Fruit fly (Drosophila melanogaster) whole organism, embryonic: ENCODE results near the gene CG10486.

Experiments used
- Adf1 ChIP-seq: fragments of 200-800 bp; sonication (Bioruptor generic); IDR thresholded peaks from 2 replicates; pipeline ENCODE4 v1.3.6; 2022; ENCODE audit warnings: missing biosample characterization, missing genetic modification characterization
- Atf3 ChIP-seq: fragments of 200-800 bp; sonication (Bioruptor generic); optimal IDR thresholded peaks from 3 replicates; lab custom pipeline; 2016; ENCODE audit warnings: missing biosample characterization, missing genetic modification characterization
- CG11093 ChIP-seq: fragments of 200-800 bp; sonication (Bioruptor generic); IDR thresholded peaks from 3 replicates; pipeline ENCODE4 v1.3.6; 2022; ENCODE audit warnings: missing biosample characterization, missing genetic modification characterization
- CG13775 ChIP-seq: fragments of 200-800 bp; sonication (Bioruptor generic); optimal IDR thresholded peaks from 3 replicates; lab custom pipeline; 2017; ENCODE audit warnings: missing biosample characterization, mild to moderate bottlenecking, missing genetic modification characterization
- CG14441 ChIP-seq: fragments of 200-800 bp; sonication (Bioruptor generic); IDR thresholded peaks from 2 replicates; pipeline ENCODE4 v1.3.6; 2022; ENCODE audit warnings: missing biosample characterization, missing genetic modification characterization
- CG17612 ChIP-seq: fragments of 200-800 bp; sonication (Bioruptor generic); IDR thresholded peaks from 2 replicates; pipeline ENCODE4 v1.3.6; 2022; ENCODE audit warnings: missing biosample characterization, missing genetic modification characterization
- CG18476 ChIP-seq: fragments of 200-800 bp; sonication (Bioruptor generic); optimal IDR thresholded peaks from 2 replicates; lab custom pipeline; 2016; ENCODE audit warnings: missing biosample characterization, mild to moderate bottlenecking, missing genetic modification characterization
- CG31441 ChIP-seq: fragments of 200-800 bp; sonication (Bioruptor generic); IDR thresholded peaks from 2 replicates; pipeline ENCODE4 v1.3.6; 2022; ENCODE audit warnings: missing biosample characterization, missing genetic modification characterization
- CG3163 ChIP-seq: fragments of 200-800 bp; sonication (Bioruptor generic); optimal IDR thresholded peaks from 3 replicates; lab custom pipeline; 2016; ENCODE audit warnings: missing biosample characterization, missing genetic modification characterization
- CG6175 ChIP-seq: fragments of 200-800 bp; sonication (Bioruptor generic); IDR thresholded peaks from 3 replicates; pipeline ENCODE4 v1.3.6; 2022; ENCODE audit warnings: missing biosample characterization, missing genetic modification characterization
- CG7928 ChIP-seq: fragments of 200-800 bp; sonication (Bioruptor generic); optimal IDR thresholded peaks from 2 replicates; lab custom pipeline; 2017; ENCODE audit warnings: missing biosample characterization, mild to moderate bottlenecking, missing genetic modification characterization
- CG8478 ChIP-seq: fragments of >200 bp; optimal IDR thresholded peaks from 2 replicates; lab custom pipeline; 2018
- Chrac-16 ChIP-seq: fragments of 200-800 bp; sonication (Bioruptor generic); optimal IDR thresholded peaks from 3 replicates; lab custom pipeline; 2016; ENCODE audit warnings: missing biosample characterization, missing genetic modification characterization
- MESR4 ChIP-seq: fragments of 200-800 bp; sonication (Bioruptor generic); optimal IDR thresholded peaks from 2 replicates; lab custom pipeline; 2018; ENCODE audit warnings: missing biosample characterization, mild to moderate bottlenecking, missing genetic modification characterization, moderate library complexity
- Oli ChIP-seq: fragments of 200-800 bp; sonication (Bioruptor generic); optimal IDR thresholded peaks from 2 replicates; lab custom pipeline; 2018; ENCODE audit warnings: missing biosample characterization, mild to moderate bottlenecking, missing genetic modification characterization, moderate library complexity
- PHDP ChIP-seq: fragments of 200-800 bp; sonication (Bioruptor generic); optimal IDR thresholded peaks from 3 replicates; lab custom pipeline; 2018; ENCODE audit warnings: missing biosample characterization, mild to moderate bottlenecking, missing genetic modification characterization, moderate library complexity
- Sry-β ChIP-seq: fragments of 200-800 bp; sonication (Bioruptor generic); optimal IDR thresholded peaks from 2 replicates; lab custom pipeline; 2018; ENCODE audit warnings: missing biosample characterization, mild to moderate bottlenecking, missing genetic modification characterization, moderate library complexity
- ems ChIP-seq: fragments of 200-800 bp; sonication (Bioruptor generic); optimal IDR thresholded peaks from 3 replicates; lab custom pipeline; 2016; ENCODE audit warnings: missing biosample characterization, missing genetic modification characterization
- fd64A ChIP-seq: fragments of 200-800 bp; sonication (Bioruptor generic); optimal IDR thresholded peaks from 3 replicates; lab custom pipeline; 2018; ENCODE audit warnings: missing biosample characterization, mild to moderate bottlenecking, missing genetic modification characterization
- gsb-n ChIP-seq: fragments of 200-800 bp; sonication (Bioruptor generic); optimal IDR thresholded peaks from 3 replicates; lab custom pipeline; 2018; ENCODE audit warnings: missing biosample characterization, mild to moderate bottlenecking, missing genetic modification characterization
- hbn ChIP-seq: fragments of 200-800 bp; sonication (Bioruptor generic); IDR thresholded peaks from 2 replicates; pipeline ENCODE4 v1.3.6; 2022; ENCODE audit warnings: missing biosample characterization, missing genetic modification characterization; ENCODE audit not compliant: partially characterized antibody
- insv ChIP-seq, 2 experiments: fragments of 200-800 bp; sonication (Bioruptor generic); optimal IDR thresholded peaks; 3 replicates each; lab custom pipeline; 2016 to 2018; ENCODE audit warnings: missing biosample characterization in 2 of 2, missing genetic modification characterization in 2 of 2
- lilli ChIP-seq: fragments of 200-800 bp; sonication (Bioruptor generic); optimal IDR thresholded peaks from 3 replicates; lab custom pipeline; 2016; ENCODE audit warnings: missing biosample characterization, missing genetic modification characterization
- lov ChIP-seq, 2 experiments: fragments of 200-800 bp in 1 of 2; fragments of >200 bp in 1 of 2; sonication (Bioruptor generic) in 1 of 2; IDR thresholded peaks in 1 of 2; optimal IDR thresholded peaks in 1 of 2; 2 replicates in 1 of 2; 3 replicates in 1 of 2; pipeline versions ENCODE4 v1.3.6 to Lab custom; 2017 to 2022; ENCODE audit warnings: missing biosample characterization in 1 of 2, missing genetic modification characterization in 1 of 2
- oc ChIP-seq: fragments of 200-800 bp; sonication (Bioruptor generic); optimal IDR thresholded peaks from 2 replicates; lab custom pipeline; 2018; ENCODE audit warnings: missing biosample characterization, mild to moderate bottlenecking, missing genetic modification characterization, moderate library complexity
- pros ChIP-seq: fragments of 200-800 bp; sonication (Bioruptor generic); optimal IDR thresholded peaks from 3 replicates; lab custom pipeline; 2019; ENCODE audit warnings: missing biosample characterization, mild to moderate bottlenecking, missing genetic modification characterization, moderate library complexity
- shn ChIP-seq: fragments of 200-800 bp; sonication (Bioruptor generic); optimal IDR thresholded peaks from 3 replicates; lab custom pipeline; 2016; ENCODE audit warnings: missing biosample characterization, missing genetic modification characterization
- tap ChIP-seq: fragments of 200-800 bp; optimal IDR thresholded peaks from 3 replicates; lab custom pipeline; 2019; ENCODE audit warnings: missing biosample characterization, mild to moderate bottlenecking, missing genetic modification characterization, moderate library complexity
- ttk ChIP-seq: fragments of 200-800 bp; sonication (Bioruptor generic); IDR thresholded peaks from 2 replicates; pipeline ENCODE4 v2.1.2; 2022; ENCODE audit warnings: missing biosample characterization, missing genetic modification characterization
- vvl ChIP-seq: fragments of 200-800 bp; sonication (Bioruptor generic); IDR thresholded peaks from 2 replicates; pipeline ENCODE4 v1.3.6; 2022; ENCODE audit warnings: missing biosample characterization, missing genetic modification characterization

CG10486 gene

DNA sequence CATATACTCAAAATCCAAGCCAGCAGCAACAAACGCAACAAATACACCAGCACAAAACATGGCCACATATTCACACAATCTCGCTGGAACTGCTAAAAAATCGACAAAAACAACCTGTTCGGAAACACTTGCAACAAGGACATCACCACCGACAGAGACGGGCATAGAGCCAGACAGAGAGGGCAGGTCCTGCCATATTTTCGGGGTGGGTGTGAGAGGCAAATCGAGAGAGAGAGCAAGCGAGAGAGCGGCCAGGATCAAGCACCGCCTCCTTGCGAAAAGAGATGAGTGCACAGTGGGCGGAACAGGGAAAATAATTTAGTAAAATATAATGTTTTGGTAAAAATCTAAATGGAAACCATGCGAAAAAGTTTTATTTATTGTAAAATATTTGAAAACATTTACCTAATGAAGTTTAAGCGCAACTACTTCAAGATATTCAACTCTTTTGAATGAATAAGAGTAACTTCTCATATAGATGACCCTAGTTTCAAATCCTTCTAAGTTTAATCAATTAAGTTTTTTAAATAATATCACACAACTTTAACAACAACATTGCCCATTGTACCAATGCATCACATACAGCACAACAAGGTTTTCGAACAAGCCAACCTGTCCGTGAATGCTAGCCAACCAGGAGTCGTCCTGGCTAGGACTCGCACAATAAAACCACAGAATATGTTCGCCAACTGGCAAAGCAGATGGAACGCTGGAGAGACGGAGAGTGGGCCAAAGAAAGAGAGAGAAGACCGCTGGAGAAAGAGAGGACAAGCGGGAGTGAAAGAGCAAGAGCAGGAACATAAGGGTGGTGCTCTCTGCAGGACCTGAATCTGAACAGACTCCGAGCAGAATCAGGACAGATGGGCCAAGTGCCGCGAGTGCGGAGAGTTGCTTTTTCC, 24.9 kb downstream of the CG10486 start (continued):
- peak; percentile 54 for TF ChIP-seq shn (GFP tag; lab: Kevin White, UChicago)
- TF ChIP-seq, all 482 proteins: peak for 152

- TF ChIP-seq insv (GFP tag; optimal IDR thresholded peaks at IDR 0.05; lab: Kevin White, UChicago) (peak in 1 of 2 experiments; percentile 92), PHDP (no peak), Sry-β (GFP tag; lab: Kevin White, UChicago) (no peak), gsb-n (tag; lab: Kevin White, UChicago) (peak; percentile 61), CG14441 (GFP tag; lab: Robert Waterston, UW) (no peak), CG6175 (GFP tag; lab: Robert Waterston, UW) (no peak), CG18476 (GFP tag; lab: Kevin White, UChicago) (peak; percentile 18), CG11093 (GFP tag; lab: Robert Waterston, UW) (no peak), oc (peak; percentile 43), hbn (GFP tag; lab: Robert Waterston, UW) (no peak), CG17612 (GFP tag; lab: Robert Waterston, UW) (no peak), Adf1 (GFP tag; lab: Robert Waterston, UW) (no peak), pros (GFP tag; lab: Kevin White, UChicago) (peak; percentile 69), tap (tag; lab: Kevin White, UChicago) (peak; percentile 51)
These were observed 27.7 kb downstream of the CG10486 start for dm6 chr3L:5878734-5879291.

DNA sequence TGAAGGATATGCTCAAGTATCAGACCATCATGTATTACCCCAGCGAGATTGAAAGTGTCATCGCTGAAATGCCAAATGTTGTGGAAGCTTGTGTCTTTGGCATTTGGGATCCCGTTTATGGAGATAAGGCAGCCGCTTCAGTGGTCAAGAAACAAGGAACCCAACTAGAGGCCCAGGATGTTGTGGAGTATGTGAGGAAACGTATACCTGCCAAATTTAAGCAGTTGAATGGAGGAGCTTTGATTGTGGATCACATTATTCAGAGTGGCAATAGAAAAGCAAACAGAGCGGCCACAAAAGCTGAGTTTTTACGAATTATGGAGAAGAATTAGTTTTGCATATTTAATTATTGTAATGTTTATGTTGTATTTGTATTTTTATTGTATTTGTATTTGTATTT, 33.5 kb downstream of the CG10486 start, which contains the start of gene CG18586:
TSS of gene CG18586 (plus strand) at position 301 of the 400 bp plus-strand sequence.
- TF ChIP-seq ttk (GFP tag; lab: Robert Waterston, UW): no peak
- no peak for TF ChIP-seq fd64A (GFP tag; lab: Kevin White, UChicago)
- no peak for TF ChIP-seq ems (GFP tag; lab: Kevin White, UChicago)
- TF ChIP-seq vvl (GFP tag; lab: Robert Waterston, UW): no peak
- TF ChIP-seq CG7928 (GFP tag; lab: Kevin White, UChicago): no peak
- no peak for TF ChIP-seq CG3163
- TF ChIP-seq CG8478 (lab: Kevin White, UChicago): no peak
- TF ChIP-seq Chrac-16: no peak
- no peak for TF ChIP-seq CG31441 (GFP tag; lab: Robert Waterston, UW)
- no peak for TF ChIP-seq lov (optimal IDR thresholded peaks at IDR 0.05; lab: Kevin White, UChicago)
- TF ChIP-seq lov (GFP tag; IDR thresholded peaks at IDR 0.05; lab: Robert Waterston, UW): no peak
- TF ChIP-seq MESR4 (GFP tag; lab: Kevin White, UChicago): no peak
- TF ChIP-seq lilli (GFP tag; lab: Kevin White, UChicago): no peak

DNA sequence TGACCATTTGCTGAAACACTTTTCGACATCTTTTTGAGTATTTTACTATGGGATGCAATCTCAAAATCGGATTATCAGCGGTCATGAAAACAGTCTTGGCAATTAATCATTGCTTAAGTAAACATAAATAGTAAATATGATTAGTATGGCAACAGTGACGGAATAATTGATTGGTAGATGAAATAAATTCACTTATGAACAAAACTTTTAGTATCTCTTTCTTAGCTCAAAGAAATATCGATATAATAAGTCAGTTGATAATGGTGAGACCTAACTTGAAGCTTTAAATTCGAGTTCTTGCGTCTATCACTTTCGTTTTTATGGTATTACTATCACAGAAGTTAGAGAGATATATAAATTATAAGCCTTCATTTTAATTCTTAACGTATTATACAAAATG, 35.3 kb downstream of the CG10486 start, which contains the start of gene CG5568:
TSS of gene CG5568 (plus strand) at position 301 of the 400 bp plus-strand sequence.
- TF ChIP-seq CG13775 (no peak), Oli (tag; lab: Kevin White, UChicago) (no peak), Atf3 (no peak), insv (GFP tag; optimal IDR thresholded peaks at IDR 0.05; lab: Kevin White, UChicago) (no peak)
